Worm (Caenorhabditis elegans) whole organism, young adult: ENCODE data around the gene W01D2.1.

Experiments
- B0261.1 ChIP-seq: sonication (generic microtip); optimal IDR thresholded peaks from 2 replicates; lab custom pipeline; 2016; ENCODE audit warnings: mild to moderate bottlenecking, missing genetic modification characterization, moderate library complexity, missing compliant biosample characterization
- F49E8.2 ChIP-seq: sonication (generic microtip); optimal IDR thresholded peaks from 3 replicates; lab custom pipeline; 2017; ENCODE audit warnings: missing genetic modification characterization, mild to moderate bottlenecking, missing compliant biosample characterization, antibody characterized with exemption, moderate library complexity; ENCODE audit not compliant: insufficient read depth
- ama-1 ChIP-seq, 3 experiments: fragments of 150-350 bp in 1 of 3; sonication (generic microtip) in 2 of 3; optimal IDR thresholded peaks; 2 replicates each; lab custom pipeline; 2014 to 2018; ENCODE audit warnings: missing biosample characterization in 2 of 3, missing genetic modification characterization in 2 of 3, missing genetic modification reagents in 2 of 3
- athp-1 ChIP-seq: sonication (generic microtip); optimal IDR thresholded peaks from 2 replicates; lab custom pipeline; 2017; ENCODE audit warnings: mild to moderate bottlenecking, missing genetic modification characterization, missing compliant biosample characterization
- chd-7 ChIP-seq: sonication (generic microtip); optimal IDR thresholded peaks from 2 replicates; lab custom pipeline; 2016; ENCODE audit warnings: mild to moderate bottlenecking, missing genetic modification characterization, moderate library complexity, missing compliant biosample characterization
- dpl-1 ChIP-seq: fragments of 150-350 bp; optimal IDR thresholded peaks from 2 replicates; lab custom pipeline; 2014; ENCODE audit warnings: missing biosample characterization, missing genetic modification reagents, missing genetic modification characterization
- hrde-1 ChIP-seq: sonication (generic microtip); optimal IDR thresholded peaks from 2 replicates; lab custom pipeline; 2016; ENCODE audit warnings: missing genetic modification characterization, mild to moderate bottlenecking, missing compliant biosample characterization, moderate library complexity, missing genotype, missing genetic modification reagents, borderline replicate concordance
- lag-1 ChIP-seq: fragments of 200-800 bp; sonication (Bioruptor generic); IDR thresholded peaks from 2 replicates; pipeline ENCODE4 v1.3.6; 2022; ENCODE audit warnings: missing genetic modification reagents, missing genetic modification characterization, missing compliant biosample characterization
- nfya-1 ChIP-seq: sonication (generic microtip); optimal IDR thresholded peaks from 2 replicates; lab custom pipeline; 2017; ENCODE audit warnings: antibody characterized with exemption, missing compliant biosample characterization, missing genetic modification characterization, borderline replicate concordance; ENCODE audit not compliant: insufficient read depth
- snpc-1.3 ChIP-seq: sonication (generic microtip); optimal IDR thresholded peaks from 2 replicates; lab custom pipeline; 2017; ENCODE audit warnings: missing genetic modification characterization, mild to moderate bottlenecking, missing compliant biosample characterization, antibody characterized with exemption, moderate library complexity, missing genotype, missing genetic modification reagents; ENCODE audit not compliant: insufficient read depth
- unc-62 ChIP-seq: fragments of 150-350 bp; optimal IDR thresholded peaks from 2 replicates; lab custom pipeline; 2014; ENCODE audit warnings: missing biosample characterization, missing genetic modification reagents, missing genetic modification characterization

- TF ChIP-seq nfya-1 (tag; lab: Kevin White, UChicago): no peak
- TF ChIP-seq F49E8.2 (tag; lab: Kevin White, UChicago): peak; percentile 16
- no peak for TF ChIP-seq hrde-1 (tag; lab: Kevin White, UChicago)
- TF ChIP-seq ama-1 (optimal IDR thresholded peaks at IDR 0.05; lab: Kevin White, UChicago): no peak
- TF ChIP-seq ama-1 (GFP tag; optimal IDR thresholded peaks at IDR 0.05; lab: Kevin White, UChicago): no peak
- TF ChIP-seq lag-1 (GFP tag; lab: Robert Waterston, UW): no peak
- TF ChIP-seq snpc-1.3 (tag; lab: Kevin White, UChicago): no peak
- TF ChIP-seq unc-62: no peak
- no peak for TF ChIP-seq B0261.1 (tag; lab: Kevin White, UChicago)
- TF ChIP-seq chd-7 (tag; lab: Kevin White, UChicago): no peak
- no peak for TF ChIP-seq athp-1 (tag; lab: Kevin White, UChicago)
- TF ChIP-seq dpl-1 (GFP tag; lab: Kevin White, UChicago): no peak
Measured at ce11 chrII:14778092-14778491, 37.2 kb upstream of the W01D2.1 start, which contains the start of gene Y54E2A.8.
